Fruit fly (Drosophila melanogaster): ENCODE measurements around the gene CCT1.
A peak's percentile ranks its signal among the peaks of the same experiment; 100 is the strongest.

The CCT1 gene

DNA sequence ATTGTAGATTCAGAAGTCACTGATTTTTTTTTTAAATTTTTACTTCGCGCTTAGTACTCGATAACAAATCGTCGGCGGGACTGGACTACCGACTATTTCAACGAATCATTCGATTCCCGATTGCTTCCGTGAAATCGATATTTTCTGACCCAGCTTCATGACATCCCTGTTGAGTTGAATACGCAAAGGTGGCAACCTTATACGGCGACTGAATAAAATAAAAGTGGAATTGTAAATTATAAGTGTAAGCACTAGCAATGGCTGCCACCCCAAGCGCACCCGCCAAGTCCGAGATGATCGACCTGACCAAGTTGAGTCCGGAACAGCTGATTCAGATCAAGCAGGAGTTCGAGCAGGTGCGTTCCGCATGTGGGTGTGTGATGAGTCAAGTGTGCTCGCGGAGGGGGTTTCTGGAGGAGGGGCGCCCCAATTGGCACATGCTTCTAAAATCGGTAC, 4.2 kb downstream of the CCT1 start, which contains the start of gene Pfdn5 (continued):
- TF ChIP-seq hb (GFP tag; IDR thresholded peaks at IDR 0.05; ENCODE audit: partially characterized antibody) (peak; percentile 86), Sox102F (GFP tag; optimal IDR thresholded peaks at IDR 0.05) (no peak), CG18262 (tag; optimal IDR thresholded peaks at IDR 0.05) (no peak), CG9817 (tag; optimal IDR thresholded peaks at IDR 0.05) (no peak), kah (GFP tag; optimal IDR thresholded peaks at IDR 0.05) (no peak), jing (GFP tag; optimal IDR thresholded peaks at IDR 0.05) (no peak), sd (tag; optimal IDR thresholded peaks at IDR 0.05) (no peak), tio (GFP tag; optimal IDR thresholded peaks at IDR 0.05) (no peak), CG10321 (GFP tag; IDR thresholded peaks at IDR 0.05) (0 out of 2 replicates have a peak, but pooled peaks have one; percentile 9), Med (GFP tag) (peak; percentile 87), Sry-β (GFP tag; optimal IDR thresholded peaks at IDR 0.05) (peak; percentile 60), CG7271 (tag; optimal IDR thresholded peaks at IDR 0.05) (no peak), ato (GFP tag; IDR thresholded peaks at IDR 0.05; ENCODE audit: partially characterized antibody) (peak; percentile 91), mld (GFP tag; IDR thresholded peaks at IDR 0.05; ENCODE audit: partially characterized antibody) (peak; percentile 87), zf30C (GFP tag; optimal IDR thresholded peaks at IDR 0.05) (no peak), Ptx1 (GFP tag; IDR thresholded peaks at IDR 0.05) (no peak), fd64A (GFP tag; optimal IDR thresholded peaks at IDR 0.05) (no peak), shn (GFP tag; optimal IDR thresholded peaks at IDR 0.05) (no peak), unc-4 (GFP tag; IDR thresholded peaks at IDR 0.05; ENCODE audit: partially characterized antibody) (peak; percentile 78), gt (GFP tag; IDR thresholded peaks at IDR 0.05) (no peak), CG9876 (GFP tag; optimal IDR thresholded peaks at IDR 0.05) (no peak), Jarid2 (GFP tag; optimal IDR thresholded peaks at IDR 0.05) (no peak), grn (GFP tag; optimal IDR thresholded peaks at IDR 0.05) (no peak), ham (GFP tag; IDR thresholded peaks at IDR 0.05) (no peak), Gug (GFP tag; IDR thresholded peaks at IDR 0.05) (no peak), ase (GFP tag; IDR thresholded peaks at IDR 0.05) (no peak), CG18599 (GFP tag; optimal IDR thresholded peaks at IDR 0.05) (no peak), ci (GFP tag; IDR thresholded peaks at IDR 0.05) (no peak), CG14710 (tag; optimal IDR thresholded peaks at IDR 0.05) (peak; percentile 67), Atf3 (GFP tag; optimal IDR thresholded peaks at IDR 0.05) (no peak), Stat92E (GFP tag; optimal IDR thresholded peaks at IDR 0.05) (no peak), amos (GFP tag; IDR thresholded peaks at IDR 0.05; ENCODE audit: partially characterized antibody) (peak; percentile 77), Hr39 (optimal IDR thresholded peaks at IDR 0.05) (no peak), CG5180 (GFP tag; optimal IDR thresholded peaks at IDR 0.05) (no peak), sim (GFP tag; IDR thresholded peaks at IDR 0.05) (no peak), ewg (GFP tag; optimal IDR thresholded peaks at IDR 0.05) (no peak), Gsc (GFP tag; IDR thresholded peaks at IDR 0.05) (no peak), Scr (GFP tag; IDR thresholded peaks at IDR 0.05; ENCODE audit: partially characterized antibody) (peak; percentile 78), nerfin-2 (GFP tag; IDR thresholded peaks at IDR 0.05; ENCODE audit: partially characterized antibody) (peak; percentile 91), nom (GFP tag; optimal IDR thresholded peaks at IDR 0.05) (no peak), CG3065 (GFP tag; optimal IDR thresholded peaks at IDR 0.05) (no peak), CG2116 (GFP tag; optimal IDR thresholded peaks at IDR 0.05) (peak; percentile 98), CG16863 (GFP tag; optimal IDR thresholded peaks at IDR 0.05) (no peak), Hr3 (GFP tag; optimal IDR thresholded peaks at IDR 0.05) (no peak), CG12155 (GFP tag; optimal IDR thresholded peaks at IDR 0.05) (peak; percentile 8), ind (GFP tag; optimal IDR thresholded peaks at IDR 0.05) (no peak), CG10147 (GFP tag; optimal IDR thresholded peaks at IDR 0.05) (no peak), Hsf (GFP tag; optimal IDR thresholded peaks at IDR 0.05) (no peak), CG17361 (GFP tag; IDR thresholded peaks at IDR 0.05) (no peak), Rfx (GFP tag; IDR thresholded peaks at IDR 0.05) (no peak), odd (GFP tag; optimal IDR thresholded peaks at IDR 0.05) (no peak)
